Fruit fly (Drosophila melanogaster) whole organism, larva: Measurements from ENCODE around the gene CG33784.

Source experiments
- noc ChIP-seq: fragments of 200-800 bp; sonication (Bioruptor generic); optimal IDR thresholded peaks from 3 replicates; lab custom pipeline; 2019; ENCODE audit warnings: missing biosample characterization, mild to moderate bottlenecking, missing genetic modification characterization, moderate library complexity

Gene CG33784

DNA sequence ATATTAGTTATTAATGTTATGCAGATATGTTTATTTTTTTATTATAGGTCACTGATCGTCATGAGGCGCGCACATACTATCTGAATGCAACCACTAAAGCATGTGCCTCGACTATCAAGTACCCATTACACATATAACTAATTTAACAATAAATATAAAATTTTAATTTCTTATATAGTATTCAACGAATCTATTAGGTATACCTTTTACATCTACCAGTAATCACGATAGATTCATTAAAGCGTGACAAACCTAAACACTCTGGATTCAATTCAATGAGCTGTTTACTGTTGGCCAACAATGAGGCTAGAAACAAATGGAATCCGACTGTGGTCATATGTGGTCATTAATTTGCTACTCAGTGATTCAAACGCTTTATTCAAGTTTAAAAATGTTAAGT, at the start of gene CG33784:
CG33784 (plus strand) TSS at position 301 of the 400 bp plus-strand sequence.
- TF ChIP-seq noc (tag; lab: Kevin White, UChicago) = no peak

DNA sequence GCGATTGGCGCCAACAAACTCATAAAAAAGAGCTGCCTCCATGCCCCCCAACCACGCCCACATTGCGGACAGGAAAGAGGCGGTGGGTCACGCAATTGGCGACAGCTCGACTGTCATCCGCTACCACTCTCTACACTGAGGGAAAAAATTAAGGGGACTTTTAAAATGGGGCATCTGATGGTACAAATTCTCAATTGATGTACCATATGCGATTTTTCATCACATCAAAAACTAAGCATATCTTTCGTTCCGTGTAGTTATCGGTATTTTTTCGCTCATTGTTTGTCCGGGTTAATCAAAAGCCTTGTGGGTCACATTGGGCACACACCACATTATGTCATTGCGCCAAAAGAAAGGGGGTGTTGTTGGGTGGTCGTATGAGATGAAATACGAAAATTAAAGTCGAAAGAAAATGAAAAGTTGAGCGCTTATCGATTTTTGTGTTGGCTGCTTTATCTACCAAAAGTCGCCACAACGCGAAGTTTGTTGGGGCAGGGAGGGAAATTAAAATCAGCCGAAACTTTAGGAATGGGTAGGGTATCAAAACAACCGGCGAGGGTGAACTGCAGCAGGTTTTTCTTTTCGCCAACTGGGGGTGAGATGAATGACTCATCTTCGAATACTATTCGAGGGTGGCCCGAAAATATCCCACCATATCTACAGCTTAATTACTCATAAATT, 43.5 kb upstream of the CG33784 start:
- TF ChIP-seq noc (tag; lab: Kevin White, UChicago) = no peak

DNA sequence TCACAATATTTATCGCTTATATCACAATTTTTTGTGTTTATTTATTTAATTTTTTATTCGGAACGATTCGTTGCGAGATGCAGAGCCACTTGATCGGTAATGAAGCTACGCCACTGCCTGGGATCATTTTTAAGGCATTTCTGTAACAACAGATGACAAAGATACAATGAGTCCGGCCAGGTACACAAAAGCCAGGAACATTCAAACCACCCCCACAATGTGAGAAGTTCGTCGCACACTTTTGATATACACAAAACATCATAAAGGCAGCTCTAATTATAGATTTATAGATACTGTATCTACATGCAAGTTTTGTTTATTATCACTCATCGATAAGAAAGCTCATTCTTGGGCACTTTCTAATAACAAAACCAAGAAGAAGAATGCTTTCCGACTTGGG, 42.7 kb upstream of the CG33784 start, which contains the start of gene CG31407:
CG31407 (minus strand) TSS at position 101 of the 400 bp plus-strand sequence.
- no peak for TF ChIP-seq noc (tag; lab: Kevin White, UChicago)

DNA sequence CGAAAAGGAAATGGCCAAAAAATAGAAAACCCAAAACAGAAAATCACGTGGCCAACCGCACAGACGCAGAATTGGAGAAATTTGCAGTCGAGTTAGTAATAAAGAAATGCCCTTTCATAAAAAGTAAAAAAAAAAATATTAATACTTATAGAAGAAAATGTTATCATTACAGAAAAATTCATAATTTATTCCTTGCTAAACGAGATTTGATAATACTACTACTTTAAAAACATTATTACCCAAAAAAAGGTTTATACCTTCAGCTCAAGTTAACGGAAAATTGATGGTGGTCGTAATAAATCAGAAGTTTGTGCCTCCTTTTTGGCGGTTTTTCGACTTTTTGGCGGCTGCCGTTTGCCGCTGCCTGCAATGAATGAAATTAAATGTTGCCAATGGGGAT, 39.3 kb upstream of the CG33784 start:
- no peak for TF ChIP-seq noc (tag; lab: Kevin White, UChicago)

DNA sequence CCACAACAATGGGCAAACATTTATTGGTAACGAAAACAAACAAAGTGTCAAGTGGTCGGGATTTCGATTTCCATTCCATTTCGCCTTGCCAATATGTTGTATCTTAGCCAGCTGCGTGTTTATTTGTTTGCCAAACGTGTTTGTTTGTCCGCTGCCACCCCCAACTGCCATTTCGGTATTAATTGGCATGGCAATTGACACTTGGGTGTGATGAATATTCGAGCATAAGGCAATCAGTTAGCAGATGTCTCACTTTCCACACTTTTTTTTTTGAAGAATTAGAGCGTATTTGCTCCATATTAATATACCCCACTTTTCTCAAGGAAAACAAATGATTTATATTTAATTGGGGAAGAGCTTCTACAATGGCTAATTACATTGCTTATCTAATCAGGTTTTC, 36.2 kb upstream of the CG33784 start:
- TF ChIP-seq noc (tag; lab: Kevin White, UChicago) = no peak

DNA sequence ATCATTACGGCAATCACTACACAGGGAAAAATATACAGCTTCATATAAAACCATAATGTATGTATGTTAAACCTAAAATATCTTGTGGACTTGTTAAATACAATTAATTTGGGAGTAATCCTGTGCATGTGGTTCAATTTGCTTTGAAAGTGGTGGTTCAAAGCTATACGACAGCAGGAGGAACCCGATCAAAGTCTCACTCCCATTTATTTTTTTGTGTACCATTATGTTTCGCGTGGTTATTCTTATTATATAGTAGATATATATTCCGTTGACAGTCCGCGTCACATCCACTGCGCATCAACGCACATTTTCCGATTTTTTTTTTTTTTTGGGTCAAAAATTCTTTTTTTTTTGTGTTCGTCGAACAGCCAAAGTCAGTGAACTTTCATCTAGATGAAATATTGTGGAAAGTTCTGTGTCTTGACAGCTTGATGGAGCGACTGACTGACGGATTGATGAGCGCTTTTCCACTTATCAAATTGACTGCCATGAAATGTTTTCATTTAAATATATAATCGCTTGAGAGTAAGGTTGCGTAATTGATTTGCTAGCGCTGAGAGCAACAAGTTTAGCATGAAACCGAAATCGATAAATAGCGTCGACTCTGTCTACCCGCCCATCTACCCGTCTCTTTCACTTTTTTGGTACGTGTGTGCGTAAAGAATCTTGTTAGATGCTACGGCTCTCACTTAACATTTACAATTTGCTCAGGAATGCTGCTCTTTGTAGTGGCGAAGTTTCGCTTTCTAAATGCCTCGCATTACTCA, 34.6 kb upstream of the CG33784 start:
- no peak for TF ChIP-seq noc (tag; lab: Kevin White, UChicago)

DNA sequence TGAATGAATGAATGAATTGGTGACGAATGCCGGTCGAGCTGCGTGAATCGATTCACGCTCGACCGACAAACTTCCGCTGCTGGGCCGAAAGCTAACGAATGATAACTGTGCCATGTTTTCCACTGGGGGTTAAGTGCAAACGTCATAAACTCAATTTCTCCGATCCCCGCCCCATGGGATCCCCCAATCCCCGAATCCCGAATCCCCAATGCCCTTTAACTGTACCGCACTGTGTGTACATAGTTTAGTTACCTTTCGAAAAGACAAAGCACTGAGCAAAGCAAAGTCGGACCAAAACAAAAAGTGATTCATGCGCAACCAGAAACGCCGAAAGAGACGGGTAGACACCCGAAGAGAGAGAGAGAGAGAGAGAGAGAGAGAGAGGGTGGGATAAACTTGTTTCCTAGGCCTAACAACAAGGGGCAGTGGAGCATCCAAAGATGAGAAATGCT, 32.7 kb upstream of the CG33784 start:
- TF ChIP-seq noc (tag; lab: Kevin White, UChicago) = no peak

DNA sequence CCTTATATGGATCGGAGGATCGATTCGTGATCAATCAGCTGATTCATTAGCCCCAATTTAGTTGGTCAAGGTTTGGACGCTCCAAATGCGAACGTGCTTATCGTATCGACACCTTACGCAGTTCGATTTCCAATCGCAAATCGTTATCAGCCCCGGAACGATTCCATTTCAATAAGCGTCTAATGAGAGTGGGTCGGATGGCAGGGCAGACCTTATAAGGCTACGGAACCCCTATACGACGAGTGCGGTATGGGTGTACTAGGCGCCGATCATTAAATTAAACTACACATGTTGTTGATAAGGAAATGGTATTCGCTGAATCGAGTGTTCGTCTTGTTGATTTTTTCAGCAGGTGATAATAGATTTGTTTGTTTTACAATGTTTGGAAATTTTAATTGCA, 31.9 kb upstream of the CG33784 start:
- no peak for TF ChIP-seq noc (tag; lab: Kevin White, UChicago)

DNA sequence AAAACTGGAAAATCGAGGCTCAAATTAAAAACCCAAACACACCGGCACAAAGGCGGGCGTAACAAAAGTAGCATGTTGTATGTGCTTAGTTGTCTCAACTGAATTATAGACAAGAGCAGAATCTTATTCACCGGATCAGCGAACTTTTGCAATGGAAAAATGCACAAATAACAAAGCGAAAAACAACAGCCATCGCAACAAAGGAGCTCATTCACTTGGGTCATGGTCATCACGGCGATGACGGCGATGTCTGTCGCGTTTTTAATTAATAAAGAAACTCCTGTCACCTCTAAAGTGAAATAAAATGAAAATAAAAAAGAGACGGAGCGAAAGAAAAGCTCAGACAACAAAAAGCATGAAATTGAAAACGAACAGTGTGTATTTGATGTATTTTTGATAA, 28.5 kb upstream of the CG33784 start:
- TF ChIP-seq noc (tag; lab: Kevin White, UChicago) = no peak

DNA sequence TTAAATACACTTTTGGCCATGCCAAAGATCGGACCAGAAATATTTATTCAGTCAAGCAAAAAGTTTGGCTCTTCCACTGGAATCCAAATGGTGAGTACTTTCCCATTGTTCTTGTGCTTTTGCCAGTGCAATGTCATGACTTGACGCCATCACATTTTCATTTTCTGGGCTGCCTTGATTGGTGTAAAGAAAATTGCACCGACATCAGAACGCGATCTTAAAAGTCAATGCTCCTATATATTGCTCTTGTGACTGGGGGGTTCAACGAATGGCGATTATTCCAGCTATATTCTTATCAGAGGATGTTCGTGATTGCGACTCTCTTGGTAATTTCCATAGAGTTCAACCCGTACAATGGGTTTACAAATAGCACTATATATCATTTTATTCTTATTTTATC, 27.2 kb upstream of the CG33784 start:
- TF ChIP-seq noc (tag; lab: Kevin White, UChicago) = no peak

DNA sequence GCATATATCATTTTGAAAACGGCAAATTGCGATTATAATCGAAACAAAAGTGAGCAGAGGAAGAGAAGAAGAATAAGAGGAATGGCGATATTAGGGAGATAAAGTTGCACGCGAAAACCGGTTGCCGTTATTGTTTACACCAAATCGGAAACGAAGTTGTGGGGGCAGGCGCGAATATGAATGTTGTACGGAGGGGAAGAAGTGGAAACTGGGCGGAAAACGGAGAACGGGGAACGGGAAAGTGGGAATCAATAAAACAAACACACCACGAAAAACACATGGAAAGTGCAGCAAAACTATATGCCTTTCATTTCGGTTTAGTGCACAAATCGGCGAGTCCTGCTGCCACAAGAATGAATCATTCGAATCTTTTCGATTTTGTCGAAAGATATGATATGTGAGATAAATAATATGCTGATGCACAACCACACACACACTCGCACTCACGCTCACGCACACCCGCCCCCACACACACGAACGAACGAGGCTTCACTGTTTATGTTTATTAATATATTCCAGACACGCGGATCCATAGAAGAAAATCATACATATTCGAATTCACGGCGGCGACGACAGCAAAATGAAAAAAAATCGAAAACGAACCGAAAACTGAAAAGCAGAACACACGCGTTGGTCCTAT, 25.6 kb upstream of the CG33784 start:
- no peak for TF ChIP-seq noc (tag; lab: Kevin White, UChicago)

DNA sequence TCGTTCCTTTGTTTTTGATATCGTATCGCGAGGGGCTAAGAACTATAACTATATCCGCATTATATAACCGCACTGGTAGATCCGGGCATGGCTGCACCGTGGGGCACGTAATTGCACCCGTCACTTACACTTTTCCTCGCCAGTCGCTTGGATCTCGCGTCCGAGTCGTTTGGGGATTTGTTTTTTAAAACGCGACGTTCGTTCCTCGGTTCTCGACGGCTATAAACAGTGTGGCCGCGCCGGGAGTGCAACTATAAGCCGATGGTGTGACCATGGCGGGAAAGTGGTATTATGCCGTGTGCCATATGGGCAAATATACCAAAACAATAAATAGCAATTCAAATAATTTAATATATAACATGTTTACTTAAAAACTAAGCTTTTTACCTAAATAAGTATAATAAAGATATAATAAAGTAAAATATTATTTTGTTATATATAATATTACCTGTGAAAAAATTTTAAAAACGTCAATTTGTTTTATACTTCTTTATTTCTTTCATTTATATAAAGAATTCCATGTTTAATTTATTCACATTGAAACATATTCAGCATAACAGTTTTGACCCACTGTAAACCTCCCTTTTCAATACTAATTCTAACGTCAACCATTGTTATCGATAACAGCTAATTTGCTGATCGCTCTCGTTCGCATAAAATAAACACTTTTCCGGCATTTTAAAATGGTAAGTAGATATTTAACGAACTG, 24.9 kb upstream of the CG33784 start, which contains the start of the genes Mical and CG3909:
Mical (minus strand) TSS at position 232 of the 709 bp plus-strand sequence.
CG3909 (plus strand) TSS at position 607 of the 709 bp plus-strand sequence.
- peak; percentile 81 for TF ChIP-seq noc (tag; lab: Kevin White, UChicago)

DNA sequence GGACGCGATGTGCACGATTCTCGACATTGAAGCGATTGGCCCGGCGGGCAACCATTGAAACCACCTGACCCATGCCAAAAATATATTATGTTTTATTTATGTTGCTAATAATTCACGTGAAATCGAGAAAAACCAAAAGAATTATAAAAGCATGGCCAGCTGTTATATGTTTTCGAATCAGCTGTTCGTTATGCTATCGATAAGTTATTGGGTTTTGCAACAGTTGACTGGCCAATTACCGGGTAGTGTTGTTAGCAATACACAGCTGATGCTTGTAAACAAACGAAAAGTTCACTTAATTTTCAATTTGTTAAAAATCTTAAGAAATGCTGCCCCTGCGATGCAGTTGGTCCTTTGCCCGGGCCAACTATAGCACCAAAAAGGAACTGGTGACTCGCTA, 22.4 kb upstream of the CG33784 start, which contains the start of the genes CG11722 and mtTFB2:
CG11722 (minus strand) TSS at position 200 of the 400 bp plus-strand sequence.
mtTFB2 (plus strand) TSS at position 232 of the 400 bp plus-strand sequence.
- no peak for TF ChIP-seq noc (tag; lab: Kevin White, UChicago)

DNA sequence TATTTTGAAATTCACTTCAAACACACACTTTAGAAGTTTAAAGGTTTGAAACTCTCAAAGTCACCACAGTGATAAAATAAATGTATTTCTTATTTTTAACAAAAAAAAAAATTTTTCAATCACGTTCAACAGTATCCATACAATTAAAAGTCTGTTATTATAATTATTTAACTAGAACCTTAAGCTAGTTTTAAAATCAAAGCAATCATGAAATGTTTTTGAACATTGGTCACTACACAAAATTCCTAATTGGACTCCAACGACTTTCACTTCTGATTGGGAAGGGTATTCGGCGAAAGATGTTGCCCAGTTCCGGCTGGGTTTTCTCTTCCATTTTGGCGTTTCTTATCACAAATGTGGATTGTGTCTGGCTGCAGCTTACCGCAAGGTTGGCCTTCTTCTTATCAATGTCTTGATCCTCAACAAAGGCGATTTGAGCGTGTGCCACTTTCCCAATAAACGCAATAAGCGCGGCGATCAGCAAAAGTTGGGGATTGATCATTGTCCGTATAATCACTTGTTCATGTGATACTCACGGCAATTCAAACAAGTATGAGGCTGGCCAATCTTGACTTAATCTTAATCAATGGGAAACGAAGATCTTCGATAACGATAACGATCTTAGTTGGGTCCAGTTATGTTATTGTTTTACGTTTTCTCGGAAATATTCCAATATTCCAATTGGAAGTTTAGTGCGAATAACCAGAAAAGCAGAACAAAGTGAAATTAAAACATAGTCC, 19.5 kb upstream of the CG33784 start:
- peak; percentile 65 for TF ChIP-seq noc (tag; lab: Kevin White, UChicago)

DNA sequence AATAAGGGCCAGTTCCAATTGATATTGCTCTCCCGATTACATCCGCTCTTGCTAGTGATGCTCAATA, 19.1 kb upstream of the CG33784 start, which contains the start of gene CG12811:
CG12811 (minus strand) TSS at position 23 of the 67 bp plus-strand sequence.
- TF ChIP-seq noc (tag; lab: Kevin White, UChicago) = no peak
